Fruit fly (Drosophila melanogaster) whole organism, prepupa: Measurements from ENCODE around the gene Pgant8.

Experiments
- Blimp-1 ChIP-seq: fragments of 200-800 bp; sonication (Bioruptor generic); optimal IDR thresholded peaks from 3 replicates; lab custom pipeline; 2017; ENCODE audit warnings: missing biosample characterization, missing genetic modification characterization, mild to moderate bottlenecking, moderate library complexity, missing genetic modification reagents
- CG10631 ChIP-seq: fragments of 200-800 bp; sonication (Bioruptor generic); optimal IDR thresholded peaks from 2 replicates; lab custom pipeline; 2016; ENCODE audit warnings: missing biosample characterization, missing genetic modification characterization
- CG11294 ChIP-seq: fragments of 200-800 bp; sonication (Bioruptor generic); IDR thresholded peaks from 2 replicates; pipeline ENCODE4 v1.3.6; 2022; ENCODE audit warnings: missing biosample characterization, missing genetic modification characterization
- CG11762 ChIP-seq: fragments of 200-800 bp; sonication (Bioruptor generic); optimal IDR thresholded peaks from 3 replicates; lab custom pipeline; 2016; ENCODE audit warnings: missing biosample characterization, missing genetic modification characterization; ENCODE audit not compliant: insufficient read depth
- CG11902 ChIP-seq: fragments of 200-800 bp; sonication (Bioruptor generic); optimal IDR thresholded peaks from 3 replicates; lab custom pipeline; 2016; ENCODE audit warnings: missing biosample characterization, missing genetic modification characterization
- CG1621 ChIP-seq: fragments of 200-800 bp; sonication (Bioruptor generic); optimal IDR thresholded peaks from 3 replicates; lab custom pipeline; 2018; ENCODE audit warnings: missing biosample characterization, mild to moderate bottlenecking, missing genetic modification characterization
- CG16779 ChIP-seq: fragments of 200-800 bp; sonication (Bioruptor generic); optimal IDR thresholded peaks from 3 replicates; lab custom pipeline; 2017; ENCODE audit warnings: missing biosample characterization, mild to moderate bottlenecking, missing genetic modification characterization
- CG3032 ChIP-seq: fragments of 200-800 bp; optimal IDR thresholded peaks from 2 replicates; lab custom pipeline; 2019; ENCODE audit warnings: missing biosample characterization, mild to moderate bottlenecking, missing genetic modification characterization, moderate library complexity
- CG34406 ChIP-seq: fragments of 200-800 bp; sonication (Bioruptor generic); optimal IDR thresholded peaks from 3 replicates; lab custom pipeline; 2016; ENCODE audit warnings: missing biosample characterization, missing genetic modification characterization
- CG4318 ChIP-seq: fragments of 200-800 bp; sonication (Bioruptor generic); optimal IDR thresholded peaks from 3 replicates; lab custom pipeline; 2017; ENCODE audit warnings: missing biosample characterization, mild to moderate bottlenecking, missing genetic modification characterization
- CG6792 ChIP-seq: fragments of 200-800 bp; sonication (Bioruptor generic); optimal IDR thresholded peaks from 3 replicates; lab custom pipeline; 2016; ENCODE audit warnings: missing biosample characterization, missing genetic modification characterization
- CG7368 ChIP-seq: fragments of 200-800 bp; sonication (Bioruptor generic); optimal IDR thresholded peaks from 3 replicates; lab custom pipeline; 2016; ENCODE audit warnings: missing biosample characterization, missing genetic modification characterization
- CG8319 ChIP-seq: fragments of 200-800 bp; sonication (Bioruptor generic); optimal IDR thresholded peaks from 3 replicates; lab custom pipeline; 2016; ENCODE audit warnings: missing biosample characterization, missing genetic modification characterization
- CG8632 ChIP-seq: fragments of 200-800 bp; sonication (Bioruptor generic); optimal IDR thresholded peaks from 3 replicates; lab custom pipeline; 2016; ENCODE audit warnings: missing biosample characterization, missing genetic modification characterization
- Eip78C ChIP-seq: fragments of 200-800 bp; sonication (Bioruptor generic); peaks from one replicate; lab custom pipeline; 2016; ENCODE audit warnings: missing biosample characterization, missing genetic modification characterization
- Eip93F ChIP-seq: fragments of 200-800 bp; sonication (Bioruptor generic); optimal IDR thresholded peaks from 2 replicates; lab custom pipeline; 2016; ENCODE audit warnings: missing biosample characterization, mild to moderate bottlenecking, missing genetic modification characterization
- Ets96B ChIP-seq: fragments of 200-800 bp; optimal IDR thresholded peaks from 2 replicates; lab custom pipeline; 2019; ENCODE audit warnings: missing biosample characterization, mild to moderate bottlenecking, missing genetic modification characterization, moderate library complexity
- Hr39 ChIP-seq: fragments of 200-800 bp; sonication (Bioruptor generic); optimal IDR thresholded peaks from 2 replicates; lab custom pipeline; 2016; ENCODE audit warnings: missing biosample characterization, missing genetic modification characterization
- Lpt ChIP-seq: fragments of 200-800 bp; sonication (Bioruptor generic); optimal IDR thresholded peaks from 3 replicates; lab custom pipeline; 2016; ENCODE audit warnings: missing biosample characterization, missing genetic modification characterization
- Met ChIP-seq: fragments of 200-800 bp; sonication (Bioruptor generic); optimal IDR thresholded peaks from 3 replicates; lab custom pipeline; 2016; ENCODE audit warnings: missing biosample characterization, missing genetic modification characterization
- OdsH ChIP-seq: fragments of 200-800 bp; sonication (Bioruptor generic); optimal IDR thresholded peaks from 3 replicates; lab custom pipeline; 2016; ENCODE audit warnings: missing biosample characterization, missing genetic modification characterization
- Smox ChIP-seq: fragments of 200-800 bp; sonication (Bioruptor generic); optimal IDR thresholded peaks from 3 replicates; lab custom pipeline; 2016; ENCODE audit warnings: missing biosample characterization, missing genetic modification characterization
- Sox102F ChIP-seq: fragments of 200-800 bp; sonication (Bioruptor generic); optimal IDR thresholded peaks from 2 replicates; lab custom pipeline; 2016; ENCODE audit warnings: missing biosample characterization, mild to moderate bottlenecking, missing genetic modification characterization
- achi ChIP-seq: fragments of 200-800 bp; sonication (Bioruptor generic); optimal IDR thresholded peaks from 3 replicates; lab custom pipeline; 2016; ENCODE audit warnings: missing biosample characterization, missing genetic modification characterization
- cyc ChIP-seq: fragments of 200-800 bp; sonication (Bioruptor generic); optimal IDR thresholded peaks from 3 replicates; lab custom pipeline; 2016; ENCODE audit warnings: missing biosample characterization, missing genetic modification characterization
- dac ChIP-seq: fragments of 200-800 bp; sonication (Bioruptor generic); optimal IDR thresholded peaks from 2 replicates; lab custom pipeline; 2017; ENCODE audit warnings: missing biosample characterization, mild to moderate bottlenecking, missing genetic modification characterization
- dsx ChIP-seq: fragments of 200-800 bp; optimal IDR thresholded peaks from 3 replicates; lab custom pipeline; 2019; ENCODE audit warnings: missing biosample characterization, mild to moderate bottlenecking, missing genetic modification characterization, moderate library complexity; ENCODE audit not compliant: poor library complexity, severe bottlenecking
- eg ChIP-seq: fragments of 200-800 bp; sonication (Bioruptor generic); IDR thresholded peaks from 3 replicates; pipeline ENCODE4 v1.3.6; 2022; ENCODE audit warnings: missing biosample characterization, missing genetic modification characterization
- esn ChIP-seq: fragments of 200-800 bp; sonication (Bioruptor generic); optimal IDR thresholded peaks from 2 replicates; lab custom pipeline; 2016; ENCODE audit warnings: missing biosample characterization, mild to moderate bottlenecking, missing genetic modification characterization, moderate library complexity
- fd59A ChIP-seq: fragments of 200-800 bp; sonication (Bioruptor generic); optimal IDR thresholded peaks from 2 replicates; lab custom pipeline; 2017; ENCODE audit warnings: missing biosample characterization, mild to moderate bottlenecking, missing genetic modification characterization, missing genetic modification reagents
- fd85E ChIP-seq: fragments of 200-800 bp; sonication (Bioruptor generic); optimal IDR thresholded peaks from 3 replicates; lab custom pipeline; 2016; ENCODE audit warnings: missing biosample characterization, missing genetic modification characterization
- lz ChIP-seq: fragments of 200-800 bp; sonication (Bioruptor generic); optimal IDR thresholded peaks from 3 replicates; lab custom pipeline; 2016; ENCODE audit warnings: missing biosample characterization, missing genetic modification characterization
- ss ChIP-seq, 2 experiments: fragments of 200-800 bp; sonication (Bioruptor generic); optimal IDR thresholded peaks; 2 replicates in 1 of 2; 3 replicates in 1 of 2; lab custom pipeline; 2017 to 2018; ENCODE audit warnings: mild to moderate bottlenecking in 2 of 2, missing biosample characterization in 2 of 2, missing genetic modification characterization in 2 of 2, moderate library complexity in 1 of 2
- svp ChIP-seq: fragments of 200-800 bp; sonication (Bioruptor generic); peaks from one replicate; lab custom pipeline; 2016; ENCODE audit warnings: missing biosample characterization, missing genetic modification characterization
- topi ChIP-seq: fragments of 200-800 bp; sonication (Bioruptor generic); optimal IDR thresholded peaks from 3 replicates; lab custom pipeline; 2016; ENCODE audit warnings: missing biosample characterization, missing genetic modification characterization
- vri ChIP-seq: fragments of 200-800 bp; sonication (Bioruptor generic); optimal IDR thresholded peaks from 3 replicates; lab custom pipeline; 2016; ENCODE audit warnings: missing biosample characterization, mild to moderate bottlenecking, missing genetic modification characterization

Gene Pgant8

DNA sequence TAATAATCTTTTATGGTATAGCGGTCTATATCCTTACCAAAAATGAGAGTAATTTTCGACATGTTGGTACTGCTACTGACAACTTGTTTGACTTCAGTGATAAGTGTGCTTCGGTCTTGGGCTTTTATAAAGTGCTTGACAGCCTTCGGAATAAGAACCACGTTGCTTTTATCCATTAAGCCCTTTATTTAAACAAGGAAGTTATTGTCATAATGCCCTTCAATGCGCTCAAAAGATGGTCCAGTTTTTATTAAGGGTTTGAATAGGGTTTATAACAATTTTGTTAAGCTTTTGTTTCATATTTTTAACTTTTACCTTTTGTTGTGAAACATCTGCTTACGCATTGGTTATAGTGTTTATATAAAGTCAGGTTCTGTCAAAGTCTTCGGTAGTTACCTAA lies 31.5 kb upstream of the Pgant8 start, which contains the start of the genes Eig71Ec and Eig71Ed:
TSS of gene Eig71Ec (minus strand) at position 101 of the 400 bp plus-strand sequence.
TSS of gene Eig71Ed (plus strand) at position 384 of the 400 bp plus-strand sequence.
- no peak for TF ChIP-seq CG8319 (GFP tag; lab: Kevin White, UChicago)
- no peak for TF ChIP-seq Ets96B (tag; lab: Kevin White, UChicago)
- TF ChIP-seq Met = no peak

DNA sequence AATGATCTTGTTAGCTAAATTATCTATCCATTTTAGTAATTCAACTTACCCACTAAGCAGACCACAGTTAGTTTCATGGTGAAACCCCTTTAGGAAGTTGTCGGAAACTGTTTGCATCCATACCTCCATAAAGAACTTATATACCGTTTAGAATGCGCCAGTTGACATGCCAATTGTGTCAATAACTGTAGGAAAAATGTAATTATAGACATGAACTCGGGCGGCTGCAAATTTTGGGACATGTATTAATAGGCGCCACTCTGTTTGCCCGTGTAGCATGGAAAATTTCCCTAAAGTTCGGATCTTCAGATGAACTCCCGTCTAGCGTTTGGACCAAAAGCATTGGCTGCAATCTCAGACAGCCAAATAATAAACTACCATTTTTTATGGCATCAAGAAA lies 27.8 kb upstream of the Pgant8 start, which contains the start of gene Eig71Ee:
TSS of gene Eig71Ee (minus strand) at position 101 of the 400 bp plus-strand sequence.
- TF ChIP-seq vri = no peak
- TF ChIP-seq CG11902 (GFP tag; lab: Kevin White, UChicago) = no peak
- no peak for TF ChIP-seq svp (GFP tag; lab: Kevin White, UChicago)
- TF ChIP-seq CG1621 (tag; lab: Kevin White, UChicago) = no peak
- TF ChIP-seq Smox (GFP tag; lab: Kevin White, UChicago) = no peak
- no peak for TF ChIP-seq CG4318 (GFP tag; lab: Kevin White, UChicago)
- TF ChIP-seq CG34406 (GFP tag; lab: Kevin White, UChicago) = no peak
- no peak for TF ChIP-seq CG10631 (GFP tag; lab: Kevin White, UChicago)
- TF ChIP-seq Blimp-1 (GFP tag; lab: Kevin White, UChicago) = no peak
- no peak for TF ChIP-seq CG11762 (GFP tag; lab: Kevin White, UChicago)
- TF ChIP-seq Sox102F = no peak
- TF ChIP-seq fd59A = no peak
- TF ChIP-seq achi (GFP tag; lab: Kevin White, UChicago) = no peak
- no peak for TF ChIP-seq dac

DNA sequence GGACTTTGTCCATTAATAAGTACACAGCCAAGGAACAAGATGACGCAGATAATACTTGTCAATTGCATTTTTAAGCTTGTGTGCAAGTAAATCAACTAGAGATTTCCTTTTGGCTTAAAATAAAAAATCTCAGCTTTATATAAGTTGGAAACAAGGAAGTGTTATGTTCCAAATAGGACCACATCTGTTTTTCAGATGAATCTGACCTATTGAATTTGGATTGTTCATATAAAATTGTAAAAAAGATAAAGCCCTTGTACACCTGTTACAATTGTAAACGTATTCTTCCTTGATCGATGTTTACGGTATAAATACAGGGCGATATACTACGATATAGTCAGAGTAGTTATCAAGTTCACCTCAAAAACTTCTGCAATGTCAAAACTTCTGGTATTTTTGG lies 26.4 kb upstream of the Pgant8 start, which contains the start of the genes Eig71Ef and Eig71Eg:
TSS of gene Eig71Ef (minus strand) at position 101 of the 400 bp plus-strand sequence.
TSS of gene Eig71Eg (plus strand) at position 339 of the 400 bp plus-strand sequence.
- TF ChIP-seq CG8632 (GFP tag; lab: Kevin White, UChicago) (no peak), Lpt (GFP tag; lab: Kevin White, UChicago) (no peak), ss (GFP tag; optimal IDR thresholded peaks at IDR 0.05; lab: Kevin White, UChicago) (no peak), cyc (no peak), CG7368 (GFP tag; lab: Kevin White, UChicago) (no peak), CG6792 (GFP tag; lab: Kevin White, UChicago) (no peak), Hr39 (GFP tag; lab: Kevin White, UChicago) (no peak), esn (GFP tag; lab: Kevin White, UChicago) (no peak), Eip78C (GFP tag; lab: Kevin White, UChicago) (no peak), OdsH (GFP tag; lab: Kevin White, UChicago) (no peak), CG11294 (no peak), Eip93F (GFP tag; lab: Kevin White, UChicago) (no peak), fd85E (GFP tag; lab: Kevin White, UChicago) (no peak), CG16779 (tag; lab: Kevin White, UChicago) (no peak), eg (GFP tag; lab: Robert Waterston, UW) (no peak), Ets96B (tag; lab: Kevin White, UChicago) (no peak)

DNA sequence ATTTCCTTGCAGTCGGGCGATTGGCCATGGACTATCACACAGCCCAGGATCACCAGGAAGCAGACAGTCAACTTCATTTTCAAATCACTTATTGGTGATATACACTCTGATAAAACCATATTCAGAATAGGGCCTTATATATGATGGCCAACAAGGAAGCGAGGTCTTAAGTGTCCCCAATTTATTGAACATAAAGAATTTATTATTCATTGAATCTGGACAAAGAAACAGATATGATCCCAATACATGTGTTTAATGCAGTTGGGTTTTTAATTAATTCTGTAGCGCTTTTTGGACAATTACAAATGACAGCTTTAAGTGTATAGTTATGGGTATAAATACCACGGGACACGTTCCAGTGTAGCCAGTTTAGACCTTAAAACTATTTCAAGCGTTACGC lies 24.3 kb upstream of the Pgant8 start, which contains the start of the genes Eig71Eh and Eig71Ei:
TSS of gene Eig71Eh (minus strand) at position 101 of the 400 bp plus-strand sequence.
TSS of gene Eig71Ei (plus strand) at position 367 of the 400 bp plus-strand sequence.
- no peak for TF ChIP-seq esn (GFP tag; lab: Kevin White, UChicago)
- TF ChIP-seq dsx (GFP tag; lab: Kevin White, UChicago) = no peak
- TF ChIP-seq achi (GFP tag; lab: Kevin White, UChicago) = no peak
- TF ChIP-seq fd59A = no peak
- no peak for TF ChIP-seq vri
- no peak for TF ChIP-seq Ets96B (tag; lab: Kevin White, UChicago)
- no peak for TF ChIP-seq CG11294
- TF ChIP-seq CG3032 (tag; lab: Kevin White, UChicago) = no peak
- TF ChIP-seq topi = no peak
- no peak for TF ChIP-seq Smox (GFP tag; lab: Kevin White, UChicago)
- TF ChIP-seq svp (GFP tag; lab: Kevin White, UChicago) = no peak
- no peak for TF ChIP-seq lz (GFP tag; lab: Kevin White, UChicago)
- TF ChIP-seq Met = no peak
